Worm (Caenorhabditis elegans): ENCODE data around the gene F19C6.5.

Gene F19C6.5

ce11 chrX:9948963-9949362 is 35.8 kb downstream of the F19C6.5 start, which contains the start of gene nas-37:
nas-37 (minus strand) TSS chrX:9949063.
- TF ChIP-seq hlh-12 (tag; optimal IDR thresholded peaks at IDR 0.05) (no peak), atf-7 (tag; optimal IDR thresholded peaks at IDR 0.05) (no peak), akir-1 (GFP tag; optimal IDR thresholded peaks at IDR 0.05) (no peak), ama-1 (optimal IDR thresholded peaks at IDR 0.05) (no peak), ama-1 (GFP tag; optimal IDR thresholded peaks at IDR 0.05) (no peak), F49E8.2 (tag; optimal IDR thresholded peaks at IDR 0.05; ENCODE audit: insufficient read depth) (no peak), cebp-1 (GFP tag; IDR thresholded peaks at IDR 0.05) (no peak), cebp-1 (tag; optimal IDR thresholded peaks at IDR 0.05) (no peak), T26A5.8 (tag; optimal IDR thresholded peaks at IDR 0.05) (no peak), F37B4.10 (GFP tag; IDR thresholded peaks at IDR 0.05) (no peak), lir-1 (GFP tag; conservative IDR thresholded peaks at IDR 0.05) (no peak), nhr-90 (tag; optimal IDR thresholded peaks at IDR 0.05) (no peak), somi-1 (GFP tag; optimal IDR thresholded peaks at IDR 0.05) (no peak), xnd-1 (tag; optimal IDR thresholded peaks at IDR 0.05) (no peak), F22D6.2 (tag; optimal IDR thresholded peaks at IDR 0.05) (no peak), snpc-1.3 (tag; optimal IDR thresholded peaks at IDR 0.05; ENCODE audit: insufficient read depth) (no peak), Y53F4B.3 (GFP tag; IDR thresholded peaks at IDR 0.05) (no peak), egl-18 (GFP tag; IDR thresholded peaks at IDR 0.05) (no peak)

- TF ChIP-seq madf-6 (GFP tag; IDR thresholded peaks at IDR 0.05) (no peak), xnd-1 (tag; optimal IDR thresholded peaks at IDR 0.05) (no peak), D2030.7 (GFP tag; IDR thresholded peaks at IDR 0.05) (no peak), B0019.2 (GFP tag; conservative IDR thresholded peaks at IDR 0.05) (no peak), ztf-25 (GFP tag; IDR thresholded peaks at IDR 0.05) (no peak), nhr-179 (tag; optimal IDR thresholded peaks at IDR 0.05) (no peak), F55B11.4 (tag; optimal IDR thresholded peaks at IDR 0.05; ENCODE audit: borderline replicate concordance, insufficient read depth) (no peak), nhr-80 (tag; optimal IDR thresholded peaks at IDR 0.05) (no peak), atf-7 (tag; optimal IDR thresholded peaks at IDR 0.05) (no peak), mxl-1 (tag; optimal IDR thresholded peaks at IDR 0.05) (no peak), ceh-58 (GFP tag; IDR thresholded peaks at IDR 0.05) (no peak), repo-1 (tag; optimal IDR thresholded peaks at IDR 0.05) (no peak), mcd-1 (GFP tag; IDR thresholded peaks at IDR 0.05) (no peak), ceh-79 (tag; optimal IDR thresholded peaks at IDR 0.05) (no peak), pbrm-1 (GFP tag; IDR thresholded peaks at IDR 0.05) (no peak), ama-1 (optimal IDR thresholded peaks at IDR 0.05) (no peak), ama-1 (GFP tag; optimal IDR thresholded peaks at IDR 0.05) (no peak), hmg-20 (GFP tag; IDR thresholded peaks at IDR 0.05) (no peak), F22D6.2 (tag; optimal IDR thresholded peaks at IDR 0.05) (no peak), Y67H2A.10 (GFP tag; conservative IDR thresholded peaks at IDR 0.05) (no peak), nfya-2 (GFP tag; IDR thresholded peaks at IDR 0.05) (no peak)
Observed at ce11 chrX:9948528-9948927, 36.2 kb downstream of the F19C6.5 start.

DNA sequence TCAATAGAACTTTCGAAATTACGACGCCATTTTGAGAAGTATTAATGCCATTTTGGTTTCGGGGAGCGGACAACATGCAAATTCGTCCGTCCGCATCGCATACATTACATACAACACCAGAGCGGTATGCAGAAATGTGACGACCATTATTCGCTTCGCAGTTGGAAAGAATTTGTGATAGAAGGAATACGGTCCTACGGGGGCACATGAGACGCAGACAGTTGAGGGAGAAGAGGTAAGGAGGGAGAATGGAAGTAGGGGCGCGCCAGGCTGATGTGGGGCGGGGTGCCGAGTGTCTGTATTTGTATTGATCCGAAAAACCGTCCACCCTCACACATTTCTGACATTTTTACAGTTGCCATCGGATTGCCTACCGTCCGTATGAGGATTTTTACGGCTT is 43.4 kb downstream of the F19C6.5 start:
- TF ChIP-seq ekl-4 (GFP tag; IDR thresholded peaks at IDR 0.05) (0 out of 2 replicates have a peak, but pooled peaks have one; percentile 19), mcd-1 (GFP tag; IDR thresholded peaks at IDR 0.05) (no peak), ceh-100 (GFP tag; IDR thresholded peaks at IDR 0.05) (no peak), unc-130 (GFP tag; optimal IDR thresholded peaks at IDR 0.05) (no peak), chd-7 (tag; optimal IDR thresholded peaks at IDR 0.05) (no peak), T07F8.4 (tag; optimal IDR thresholded peaks at IDR 0.05) (no peak), lin-26 (GFP tag; IDR thresholded peaks at IDR 0.05) (no peak), C06A6.2 (GFP tag; conservative IDR thresholded peaks at IDR 0.05) (no peak), hmg-1.2 (GFP tag; IDR thresholded peaks at IDR 0.05) (peak; percentile 16; the same call in 1 of the 2 replicates), hlh-12 (tag; optimal IDR thresholded peaks at IDR 0.05) (no peak), cebp-2 (GFP tag; IDR thresholded peaks at IDR 0.05) (no peak)
